Worm (Caenorhabditis elegans): ENCODE results near the gene sra-6.

DNA sequence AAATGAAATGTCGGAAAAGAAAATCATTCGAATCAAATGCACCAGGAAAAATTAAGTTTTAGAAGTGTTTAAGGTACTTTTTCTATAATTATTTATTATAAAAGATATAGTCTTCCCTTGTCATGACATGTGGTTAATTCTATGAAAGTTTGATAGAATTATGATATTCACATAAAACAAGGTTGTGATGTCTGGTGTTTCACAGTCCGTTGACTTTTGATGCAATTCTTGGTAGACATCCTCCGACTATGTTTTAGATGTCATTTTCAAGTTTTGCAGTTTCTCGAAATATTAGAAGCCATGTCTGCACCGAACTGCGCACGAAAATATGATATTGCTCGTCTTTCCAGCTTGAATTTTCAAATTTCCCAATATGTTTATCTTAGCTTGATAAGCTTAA lies 6.2 kb downstream of the sra-6 start, which contains the start of gene sra-7:
- TF ChIP-seq unc-39 (tag; optimal IDR thresholded peaks at IDR 0.05) (no peak), mep-1 (tag; optimal IDR thresholded peaks at IDR 0.05) (no peak), lsy-2 (tag; optimal IDR thresholded peaks at IDR 0.05) (no peak), mab-5 (tag; optimal IDR thresholded peaks at IDR 0.05) (no peak), lin-13 (tag; optimal IDR thresholded peaks at IDR 0.05) (no peak), pha-4 (tag; optimal IDR thresholded peaks at IDR 0.05) (no peak), ces-1 (GFP tag; optimal IDR thresholded peaks at IDR 0.05) (no peak), nhr-237 (tag; optimal IDR thresholded peaks at IDR 0.05) (no peak), nhr-12 (tag; optimal IDR thresholded peaks at IDR 0.05) (no peak), sem-2 (GFP tag; optimal IDR thresholded peaks at IDR 0.05) (no peak), unc-62 (GFP tag; optimal IDR thresholded peaks at IDR 0.05) (no peak), ceh-43 (GFP tag; optimal IDR thresholded peaks at IDR 0.05) (no peak), snpc-4 (tag; optimal IDR thresholded peaks at IDR 0.05) (no peak), ceh-83 (GFP tag; optimal IDR thresholded peaks at IDR 0.05) (no peak)
